Fruit fly (Drosophila melanogaster) whole organism, embryonic: ENCODE data around the gene mmy.

ENCODE experiments used
- Atf3 ChIP-seq: fragments of 200-800 bp; sonication (Bioruptor generic); optimal IDR thresholded peaks from 3 replicates; lab custom pipeline; 2016; ENCODE audit warnings: missing biosample characterization, missing genetic modification characterization
- CG10366 ChIP-seq: fragments of 200-800 bp; sonication (Bioruptor generic); IDR thresholded peaks from 2 replicates; pipeline ENCODE4 v1.3.6; 2022; ENCODE audit warnings: missing biosample characterization, missing genetic modification characterization
- CG11085 ChIP-seq: fragments of 200-800 bp; sonication (Bioruptor generic); IDR thresholded peaks from 2 replicates; pipeline ENCODE4 v1.3.6; 2022; ENCODE audit warnings: missing biosample characterization, missing genetic modification characterization
- CG11696 ChIP-seq: fragments of 200-800 bp; sonication (Bioruptor generic); IDR thresholded peaks from 2 replicates; pipeline ENCODE4 v1.3.6; 2022; ENCODE audit warnings: missing biosample characterization, missing genetic modification characterization
- CG12104 ChIP-seq: fragments of 200-800 bp; sonication (Bioruptor generic); optimal IDR thresholded peaks from 3 replicates; lab custom pipeline; 2016; ENCODE audit warnings: missing biosample characterization, missing genetic modification characterization
- CG12769 ChIP-seq: fragments of 200-800 bp; sonication (Bioruptor generic); optimal IDR thresholded peaks from 2 replicates; lab custom pipeline; 2019; ENCODE audit warnings: missing biosample characterization, mild to moderate bottlenecking, missing genetic modification characterization, moderate library complexity
- CG14667 ChIP-seq: fragments of 200-800 bp; sonication (Bioruptor generic); IDR thresholded peaks from 2 replicates; pipeline ENCODE4 v1.3.6; 2022; ENCODE audit warnings: missing biosample characterization, missing genetic modification characterization
- CG17829 ChIP-seq: fragments of 200-800 bp; optimal IDR thresholded peaks from 2 replicates; lab custom pipeline; 2019; ENCODE audit warnings: missing biosample characterization, mild to moderate bottlenecking, missing genetic modification characterization, moderate library complexity
- CG1792 ChIP-seq: fragments of 200-800 bp; sonication (Bioruptor generic); optimal IDR thresholded peaks from 2 replicates; lab custom pipeline; 2016; ENCODE audit warnings: missing biosample characterization, missing genetic modification characterization
- CG1832 ChIP-seq: fragments of 200-800 bp; sonication (Bioruptor generic); optimal IDR thresholded peaks from 2 replicates; lab custom pipeline; 2017; ENCODE audit warnings: missing biosample characterization, mild to moderate bottlenecking, missing genetic modification characterization, inconsistent platforms
- CG2120 ChIP-seq: fragments of 200-800 bp; sonication (Bioruptor generic); optimal IDR thresholded peaks from 3 replicates; lab custom pipeline; 2016; ENCODE audit warnings: missing biosample characterization, missing genetic modification characterization
- CG33557 ChIP-seq: fragments of 200-800 bp; sonication (Bioruptor generic); optimal IDR thresholded peaks from 2 replicates; lab custom pipeline; 2019; ENCODE audit warnings: missing biosample characterization, mild to moderate bottlenecking, missing genetic modification characterization, moderate library complexity
- CG34422 ChIP-seq: fragments of 200-800 bp; sonication (Bioruptor generic); IDR thresholded peaks from 3 replicates; pipeline ENCODE4 v1.3.6; 2022; ENCODE audit warnings: missing biosample characterization, missing genetic modification characterization
- CG3847 ChIP-seq: fragments of 200-800 bp; sonication (Bioruptor generic); IDR thresholded peaks from 2 replicates; pipeline ENCODE4 v1.3.6; 2022; ENCODE audit warnings: missing biosample characterization, missing genetic modification characterization
- CG4404 ChIP-seq: fragments of 200-800 bp; sonication (Bioruptor generic); IDR thresholded peaks from 2 replicates; pipeline ENCODE4 v1.3.6; 2022; ENCODE audit warnings: missing biosample characterization, missing genetic modification characterization
- CG6683 ChIP-seq: fragments of 200-800 bp; sonication (Bioruptor generic); optimal IDR thresholded peaks from 2 replicates; lab custom pipeline; 2017; ENCODE audit warnings: missing biosample characterization, mild to moderate bottlenecking, missing genetic modification characterization, missing genetic modification reagents
- D19B ChIP-seq: fragments of 200-800 bp; sonication (Bioruptor generic); optimal IDR thresholded peaks from 2 replicates; lab custom pipeline; 2017; ENCODE audit warnings: missing biosample characterization, mild to moderate bottlenecking, missing genetic modification characterization
- Dad ChIP-seq: fragments of 200-800 bp; sonication (Bioruptor generic); optimal IDR thresholded peaks from 3 replicates; lab custom pipeline; 2016; ENCODE audit warnings: missing biosample characterization, missing genetic modification characterization
- Drgx ChIP-seq: fragments of 200-800 bp; sonication (Bioruptor generic); IDR thresholded peaks from 2 replicates; pipeline ENCODE4 v1.3.6; 2022; ENCODE audit warnings: missing biosample characterization, missing genetic modification characterization
- Ets65A ChIP-seq: fragments of 200-800 bp; sonication (Bioruptor generic); peaks from one replicate; lab custom pipeline; 2016; ENCODE audit warnings: missing biosample characterization, missing genetic modification characterization
- Gug ChIP-seq: fragments of 200-800 bp; sonication (Bioruptor generic); IDR thresholded peaks from 4 replicates; pipeline ENCODE4 v1.3.6; 2022; ENCODE audit warnings: missing biosample characterization, missing genetic modification characterization
- HLH3B ChIP-seq: fragments of 200-800 bp; sonication (Bioruptor generic); IDR thresholded peaks from 2 replicates; pipeline ENCODE4 v1.3.6; 2022; ENCODE audit warnings: missing biosample characterization, missing genetic modification characterization
- Hand ChIP-seq: fragments of 200-800 bp; sonication (Bioruptor generic); optimal IDR thresholded peaks from 2 replicates; lab custom pipeline; 2017; ENCODE audit warnings: mild to moderate bottlenecking, missing biosample characterization, missing genetic modification reagents, missing genetic modification characterization
- Lhr ChIP-seq: fragments of 200-800 bp; sonication (Bioruptor generic); optimal IDR thresholded peaks from 3 replicates; lab custom pipeline; 2017; ENCODE audit warnings: mild to moderate bottlenecking, missing biosample characterization, missing genetic modification reagents, missing genetic modification characterization
- Mad ChIP-seq: fragments of 200-800 bp; sonication (Bioruptor generic); optimal IDR thresholded peaks from 2 replicates; lab custom pipeline; 2016; ENCODE audit warnings: missing biosample characterization, missing genetic modification characterization
- Med ChIP-seq: fragments of 200-800 bp; sonication (Bioruptor generic); peaks from one replicate; lab custom pipeline; 2016; ENCODE audit warnings: missing biosample characterization, missing genetic modification characterization, mild to moderate bottlenecking, inconsistent platforms, moderate library complexity
- Mes4 ChIP-seq: fragments of 200-800 bp; sonication (Bioruptor generic); optimal IDR thresholded peaks from 2 replicates; lab custom pipeline; 2016; ENCODE audit warnings: missing biosample characterization, missing genetic modification characterization
- Nf-YC ChIP-seq: fragments of 200-800 bp; optimal IDR thresholded peaks from 3 replicates; lab custom pipeline; 2019; ENCODE audit warnings: missing biosample characterization, mild to moderate bottlenecking, missing genetic modification characterization, moderate library complexity
- Oli ChIP-seq: fragments of 200-800 bp; sonication (Bioruptor generic); optimal IDR thresholded peaks from 2 replicates; lab custom pipeline; 2018; ENCODE audit warnings: missing biosample characterization, mild to moderate bottlenecking, missing genetic modification characterization, moderate library complexity
- Opbp ChIP-seq: fragments of 200-800 bp; sonication (Bioruptor generic); IDR thresholded peaks from 3 replicates; pipeline ENCODE4 v1.3.6; 2022; ENCODE audit warnings: missing biosample characterization, missing genetic modification characterization; ENCODE audit not compliant: partially characterized antibody
- Taf1 ChIP-seq: fragments of 200-800 bp; sonication (Bioruptor generic); IDR thresholded peaks from 2 replicates; pipeline ENCODE4 v1.3.6; 2022; ENCODE audit warnings: missing biosample characterization, missing genetic modification characterization
- ac ChIP-seq: fragments of 200-800 bp; sonication (Bioruptor generic); optimal IDR thresholded peaks from 3 replicates; lab custom pipeline; 2017; ENCODE audit warnings: missing biosample characterization, mild to moderate bottlenecking, missing genetic modification characterization
- bsh ChIP-seq, 2 experiments: fragments of 200-800 bp; sonication (Bioruptor generic); optimal IDR thresholded peaks; 2 replicates each; lab custom pipeline; 2017 to 2018; ENCODE audit warnings: mild to moderate bottlenecking in 2 of 2, missing biosample characterization in 2 of 2, missing genetic modification characterization in 2 of 2, moderate library complexity in 1 of 2
- chinmo ChIP-seq: fragments of 200-800 bp; sonication (Bioruptor generic); IDR thresholded peaks from 4 replicates; pipeline ENCODE4 v1.3.6; 2022; ENCODE audit warnings: missing biosample characterization, missing genetic modification characterization; ENCODE audit not compliant: partially characterized antibody
- crc ChIP-seq: fragments of 200-800 bp; sonication (Bioruptor generic); optimal IDR thresholded peaks from 2 replicates; lab custom pipeline; 2016; ENCODE audit warnings: missing biosample characterization, missing genetic modification characterization
- dati ChIP-seq: fragments of 200-800 bp; sonication (Bioruptor generic); IDR thresholded peaks from 2 replicates; pipeline ENCODE4 v1.3.6; 2022; ENCODE audit warnings: missing biosample characterization, missing genetic modification characterization
- emc ChIP-seq: fragments of 200-800 bp; sonication (Bioruptor generic); optimal IDR thresholded peaks from 2 replicates; lab custom pipeline; 2016; ENCODE audit warnings: missing biosample characterization, missing genetic modification characterization
- gcm ChIP-seq: fragments of 200-800 bp; sonication (Bioruptor generic); optimal IDR thresholded peaks from 2 replicates; lab custom pipeline; 2019; ENCODE audit warnings: missing biosample characterization, mild to moderate bottlenecking, missing genetic modification characterization, moderate library complexity
- gem ChIP-seq: fragments of 200-800 bp; sonication (Bioruptor generic); optimal IDR thresholded peaks from 2 replicates; lab custom pipeline; 2019; ENCODE audit warnings: missing biosample characterization, mild to moderate bottlenecking, missing genetic modification characterization, moderate library complexity
- grn ChIP-seq: fragments of 200-800 bp; sonication (Bioruptor generic); optimal IDR thresholded peaks from 3 replicates; lab custom pipeline; 2017; ENCODE audit warnings: missing biosample characterization, missing genetic modification characterization
- ken ChIP-seq: fragments of 200-800 bp; sonication (Bioruptor generic); IDR thresholded peaks from 3 replicates; pipeline ENCODE4 v1.3.6; 2022; ENCODE audit warnings: missing biosample characterization, missing genetic modification characterization
- lab ChIP-seq: fragments of 200-800 bp; sonication (Bioruptor generic); optimal IDR thresholded peaks from 3 replicates; lab custom pipeline; 2017; ENCODE audit warnings: missing biosample characterization, missing genetic modification characterization, mild to moderate bottlenecking, moderate library complexity, missing genetic modification reagents
- lbe ChIP-seq: fragments of 200-800 bp; sonication (Bioruptor generic); optimal IDR thresholded peaks from 2 replicates; lab custom pipeline; 2016; ENCODE audit warnings: missing biosample characterization, mild to moderate bottlenecking, missing genetic modification characterization
- p53 ChIP-seq: fragments of 200-800 bp; sonication (Bioruptor generic); optimal IDR thresholded peaks from 2 replicates; lab custom pipeline; 2016; ENCODE audit warnings: missing biosample characterization, missing genetic modification characterization
- pros ChIP-seq: fragments of 200-800 bp; sonication (Bioruptor generic); optimal IDR thresholded peaks from 3 replicates; lab custom pipeline; 2019; ENCODE audit warnings: missing biosample characterization, mild to moderate bottlenecking, missing genetic modification characterization, moderate library complexity
- slbo ChIP-seq: fragments of 200-800 bp; sonication (Bioruptor generic); IDR thresholded peaks from 2 replicates; pipeline ENCODE4 v1.3.6; 2022; ENCODE audit warnings: missing biosample characterization, missing genetic modification characterization
- stc ChIP-seq: fragments of 200-800 bp; sonication (Bioruptor generic); IDR thresholded peaks from 2 replicates; pipeline ENCODE4 v1.3.6; 2022; ENCODE audit warnings: missing biosample characterization, missing genetic modification characterization
- tin ChIP-seq: fragments of 200-800 bp; sonication (Bioruptor generic); optimal IDR thresholded peaks from 3 replicates; lab custom pipeline; 2016; ENCODE audit warnings: missing biosample characterization, missing genetic modification characterization
- toy ChIP-seq: fragments of 200-800 bp; sonication (Bioruptor generic); IDR thresholded peaks from 2 replicates; pipeline ENCODE4 v1.3.6; 2022; ENCODE audit warnings: missing biosample characterization, missing genetic modification characterization
- unpg ChIP-seq: fragments of 200-800 bp; sonication (Bioruptor generic); optimal IDR thresholded peaks from 3 replicates; lab custom pipeline; 2018; ENCODE audit warnings: missing biosample characterization, mild to moderate bottlenecking, missing genetic modification characterization, moderate library complexity
- zfh2 ChIP-seq: fragments of 200-800 bp; sonication (Bioruptor generic); optimal IDR thresholded peaks from 2 replicates; lab custom pipeline; 2016; ENCODE audit warnings: missing biosample characterization, missing genetic modification characterization

mmy gene

dm6 chr2L:6465497-6465896 is 8.2 kb downstream of the mmy start, which contains the start of gene Rchy1 (continued):
- no peak for TF ChIP-seq CG1792 (GFP tag; lab: Kevin White, UChicago)
- TF ChIP-seq CG14667 (GFP tag; lab: Robert Waterston, UW), result no peak
- no peak for TF ChIP-seq emc
- peak; percentile 35 for TF ChIP-seq Nf-YC (tag; lab: Kevin White, UChicago)
- no peak for TF ChIP-seq CG2120
- TF ChIP-seq slbo (GFP tag; lab: Robert Waterston, UW), result no peak
- no peak for TF ChIP-seq CG33557 (GFP tag; lab: Kevin White, UChicago)
- no peak for TF ChIP-seq dati (GFP tag; lab: Robert Waterston, UW)
- peak; percentile 61; the same call in 1 of the 2 replicates for TF ChIP-seq stc (GFP tag; lab: Robert Waterston, UW)
- no peak for TF ChIP-seq CG11085 (GFP tag; lab: Robert Waterston, UW)
- TF ChIP-seq Hand (GFP tag; lab: Kevin White, UChicago), result peak; percentile 40
- no peak for TF ChIP-seq Ets65A (GFP tag; lab: Kevin White, UChicago)
- peak; percentile 28; the same call in 1 of the 2 replicates for TF ChIP-seq CG3847 (GFP tag; lab: Robert Waterston, UW)
- TF ChIP-seq lab, result peak; percentile 78
- no peak for TF ChIP-seq Mad (GFP tag; lab: Kevin White, UChicago)
- TF ChIP-seq ken, result no peak
- TF ChIP-seq CG1832 (GFP tag; lab: Kevin White, UChicago), result no peak
- no peak for TF ChIP-seq Taf1 (GFP tag; lab: Robert Waterston, UW)
- TF ChIP-seq CG10366 (GFP tag; lab: Robert Waterston, UW), result no peak
- no peak for TF ChIP-seq Dad (GFP tag; lab: Kevin White, UChicago)
- no peak for TF ChIP-seq CG4404 (GFP tag; lab: Robert Waterston, UW)
- TF ChIP-seq toy (GFP tag; lab: Robert Waterston, UW), result no peak
- TF ChIP-seq crc (GFP tag; lab: Kevin White, UChicago), result no peak
- TF ChIP-seq CG34422 (GFP tag; lab: Robert Waterston, UW), result peak; percentile 21; the same call in 1 of the 3 replicates
- 0 out of 3 replicates have a peak, but pooled peaks have one; percentile 28 for TF ChIP-seq Opbp
- no peak for TF ChIP-seq tin (GFP tag; lab: Kevin White, UChicago)
- no peak for TF ChIP-seq Lhr (GFP tag; lab: Kevin White, UChicago)

dm6 chr2L:6464780-6465179 is 8.9 kb downstream of the mmy start:
- TF ChIP-seq CG12769 (tag; lab: Kevin White, UChicago), result no peak
- TF ChIP-seq CG6683, result no peak
- TF ChIP-seq Oli, result no peak
- peak; percentile 76 for TF ChIP-seq p53
- TF ChIP-seq lbe (GFP tag; lab: Kevin White, UChicago), result peak; percentile 32
- no peak for TF ChIP-seq pros (GFP tag; lab: Kevin White, UChicago)
- TF ChIP-seq Mes4 (GFP tag; lab: Kevin White, UChicago), result no peak
- TF ChIP-seq Gug (GFP tag; lab: Robert Waterston, UW), result no peak
- 0 out of 4 replicates have a peak, but pooled peaks have one; percentile 59 for TF ChIP-seq chinmo
- TF ChIP-seq ac (GFP tag; lab: Kevin White, UChicago), result no peak
- TF ChIP-seq zfh2 (GFP tag; lab: Kevin White, UChicago), result no peak
- TF ChIP-seq, all 482 proteins: peak for 3

dm6 chr2L:6464270-6464669 is 9.4 kb downstream of the mmy start:
- TF ChIP-seq HLH3B (GFP tag; lab: Robert Waterston, UW) (peak; percentile 24; the same call in 1 of the 2 replicates), CG11696 (GFP tag; lab: Robert Waterston, UW) (peak; percentile 72), D19B (GFP tag; lab: Kevin White, UChicago) (no peak), gem (tag; lab: Kevin White, UChicago) (peak; percentile 3), CG12104 (GFP tag; lab: Kevin White, UChicago) (no peak), CG17829 (tag; lab: Kevin White, UChicago) (no peak), unpg (GFP tag; lab: Kevin White, UChicago) (peak; percentile 1), Med (GFP tag; lab: Kevin White, UChicago) (peak; percentile 49), gcm (no peak), grn (peak; percentile 79), Ets65A (GFP tag; lab: Kevin White, UChicago) (peak; percentile 30), Drgx (no peak), Atf3 (GFP tag; lab: Kevin White, UChicago) (no peak), bsh (GFP tag; optimal IDR thresholded peaks at IDR 0.05; lab: Kevin White, UChicago) (peak in 1 of 2 experiments; percentile 8)
